Worm (Caenorhabditis elegans) whole organism, L1 larva: ENCODE results near the gene fbxa-137.

ENCODE experiments used
- C34B4.2 ChIP-seq: sonication (generic microtip); optimal IDR thresholded peaks from 2 replicates; lab custom pipeline; 2017; ENCODE audit warnings: mild to moderate bottlenecking, missing genetic modification characterization, missing compliant biosample characterization
- Y116A8C.19 ChIP-seq: sonication (generic microtip); optimal IDR thresholded peaks from 2 replicates; lab custom pipeline; 2016; ENCODE audit warnings: missing compliant biosample characterization, missing genetic modification characterization, borderline replicate concordance
- aha-1 ChIP-seq: fragments of 150-350 bp; optimal IDR thresholded peaks from 2 replicates; lab custom pipeline; 2014; ENCODE audit warnings: missing biosample characterization, missing genetic modification characterization
- alr-1 ChIP-seq: fragments of 200-800 bp; sonication (Bioruptor generic); optimal IDR thresholded peaks from 2 replicates; lab custom pipeline; 2018; ENCODE audit warnings: borderline replicate concordance, mild to moderate bottlenecking, missing genetic modification characterization, missing compliant biosample characterization
- aly-2 ChIP-seq: fragments of 150-350 bp; optimal IDR thresholded peaks from 2 replicates; lab custom pipeline; 2014; ENCODE audit warnings: missing biosample characterization, missing genetic modification characterization
- blmp-1 ChIP-seq: fragments of 150-350 bp; optimal IDR thresholded peaks from 2 replicates; lab custom pipeline; 2014; ENCODE audit warnings: missing biosample characterization, missing genetic modification characterization
- ceh-63 ChIP-seq: fragments of 200-800 bp; sonication (Bioruptor generic); optimal IDR thresholded peaks from 2 replicates; lab custom pipeline; 2018; ENCODE audit warnings: mild to moderate bottlenecking, missing genetic modification characterization, missing compliant biosample characterization
- ceh-8 ChIP-seq: fragments of 200-800 bp; sonication (Bioruptor generic); optimal IDR thresholded peaks from 2 replicates; lab custom pipeline; 2018; ENCODE audit warnings: mild to moderate bottlenecking, missing genetic modification characterization, moderate library complexity, missing compliant biosample characterization
- ceh-82 ChIP-seq, 3 experiments: fragments of 150-350 bp in 1 of 3; sonication (generic microtip) in 2 of 3; optimal IDR thresholded peaks; 2 replicates each; lab custom pipeline; 2014 to 2017; ENCODE audit warnings: missing biosample characterization in 3 of 3, missing genetic modification characterization in 3 of 3
- ceh-88 ChIP-seq: fragments of 200-800 bp; sonication (Bioruptor generic); IDR thresholded peaks from 2 replicates; pipeline ENCODE4 v1.3.6; 2022; ENCODE audit warnings: missing genetic modification characterization, missing compliant biosample characterization
- ceh-90 ChIP-seq: sonication (generic microtip); optimal IDR thresholded peaks from 2 replicates; lab custom pipeline; 2016; ENCODE audit warnings: missing genetic modification characterization, missing compliant biosample characterization
- ces-1 ChIP-seq: fragments of 150-350 bp; optimal IDR thresholded peaks from 2 replicates; lab custom pipeline; 2014; ENCODE audit warnings: missing biosample characterization, missing genetic modification reagents, missing genetic modification characterization
- dpl-1 ChIP-seq, 3 experiments: fragments of 150-350 bp in 2 of 3; sonication (generic microtip) in 1 of 3; optimal IDR thresholded peaks; 2 replicates each; lab custom pipeline; 2014 to 2017; ENCODE audit warnings: missing biosample characterization in 3 of 3, missing genetic modification characterization in 3 of 3, missing genetic modification reagents in 3 of 3
- dsc-1 ChIP-seq: sonication (generic microtip); optimal IDR thresholded peaks from 2 replicates; lab custom pipeline; 2016; ENCODE audit warnings: mild to moderate bottlenecking, missing genetic modification characterization, missing compliant biosample characterization
- efl-1 ChIP-seq, 4 experiments: fragments of 150-350 bp; optimal IDR thresholded peaks in 3 of 4; peaks in 1 of 4; 1 replicate in 1 of 4; 2 replicates in 3 of 4; lab custom pipeline; 2014; ENCODE audit warnings: missing biosample characterization in 2 of 4, missing genetic modification characterization in 2 of 4, missing genetic modification reagents in 2 of 4
- egl-13 ChIP-seq: sonication (generic microtip); optimal IDR thresholded peaks from 2 replicates; lab custom pipeline; 2016; ENCODE audit warnings: missing genotype, missing genetic modification reagents, missing genetic modification characterization, missing compliant biosample characterization
- fkh-4 ChIP-seq: sonication (generic microtip); optimal IDR thresholded peaks from 2 replicates; lab custom pipeline; 2016; ENCODE audit warnings: missing compliant biosample characterization, missing genetic modification characterization, borderline replicate concordance
- fkh-8 ChIP-seq: sonication (generic microtip); optimal IDR thresholded peaks from 2 replicates; lab custom pipeline; 2016; ENCODE audit warnings: mild to moderate bottlenecking, missing genetic modification characterization, missing compliant biosample characterization
- hlh-17 ChIP-seq: fragments of 200-800 bp; sonication (Bioruptor generic); optimal IDR thresholded peaks from 2 replicates; lab custom pipeline; 2018; ENCODE audit warnings: missing genetic modification characterization, mild to moderate bottlenecking, missing compliant biosample characterization, moderate library complexity, borderline replicate concordance
- hpl-2 ChIP-seq: fragments of 150-350 bp; optimal IDR thresholded peaks from 2 replicates; lab custom pipeline; 2014; ENCODE audit warnings: missing biosample characterization, missing genetic modification reagents, missing genetic modification characterization
- irx-1 ChIP-seq: sonication (generic microtip); optimal IDR thresholded peaks from 2 replicates; lab custom pipeline; 2016; ENCODE audit warnings: missing genetic modification characterization, missing compliant biosample characterization
- isw-1 ChIP-seq: fragments of 200-800 bp; sonication (Bioruptor generic); IDR thresholded peaks from 2 replicates; pipeline ENCODE4 v1.3.6; 2022; ENCODE audit warnings: missing genetic modification characterization, missing compliant biosample characterization
- lin-13 ChIP-seq: fragments of 150-350 bp; optimal IDR thresholded peaks from 2 replicates; lab custom pipeline; 2014; ENCODE audit warnings: missing biosample characterization, missing genetic modification reagents, missing genetic modification characterization
- lin-14 ChIP-seq: fragments of 200-800 bp; sonication (Bioruptor generic); optimal IDR thresholded peaks from 2 replicates; lab custom pipeline; 2018; ENCODE audit warnings: mild to moderate bottlenecking, missing genetic modification characterization, moderate library complexity, missing compliant biosample characterization
- lsy-2 ChIP-seq, 2 experiments: fragments of 150-350 bp; optimal IDR thresholded peaks; 2 replicates each; lab custom pipeline; 2014; ENCODE audit warnings: missing biosample characterization in 2 of 2, missing genetic modification characterization in 2 of 2
- mab-9 ChIP-seq: fragments of 200-800 bp; sonication (Bioruptor generic); IDR thresholded peaks from 2 replicates; pipeline ENCODE4 v1.3.6; 2022; ENCODE audit warnings: missing genetic modification reagents, missing genetic modification characterization, missing compliant biosample characterization
- mef-2 ChIP-seq: fragments of 150-350 bp; optimal IDR thresholded peaks from 2 replicates; lab custom pipeline; 2014; ENCODE audit warnings: missing biosample characterization, missing genetic modification characterization
- nhr-12 ChIP-seq: sonication (generic microtip); optimal IDR thresholded peaks from 2 replicates; lab custom pipeline; 2017; ENCODE audit warnings: missing biosample characterization, missing genetic modification characterization
- nhr-19 ChIP-seq: fragments of 200-800 bp; sonication (Bioruptor generic); conservative IDR thresholded peaks from 2 replicates; pipeline ENCODE4 v1.3.6; 2022; ENCODE audit warnings: missing genetic modification characterization, missing compliant biosample characterization
- nhr-20 ChIP-seq: sonication (generic microtip); optimal IDR thresholded peaks from 2 replicates; lab custom pipeline; 2016; ENCODE audit warnings: mild to moderate bottlenecking, missing genetic modification characterization, missing compliant biosample characterization
- nhr-28 ChIP-seq: fragments of 150-350 bp; optimal IDR thresholded peaks from 2 replicates; lab custom pipeline; 2014; ENCODE audit warnings: missing biosample characterization, missing genetic modification characterization
- nhr-71 ChIP-seq: sonication (generic microtip); optimal IDR thresholded peaks from 2 replicates; lab custom pipeline; 2016; ENCODE audit warnings: mild to moderate bottlenecking, missing genetic modification characterization, moderate library complexity, missing compliant biosample characterization
- nhr-76 ChIP-seq: sonication (generic microtip); optimal IDR thresholded peaks from 2 replicates; lab custom pipeline; 2017; ENCODE audit warnings: missing biosample characterization, missing genetic modification characterization
- nhr-84 ChIP-seq: sonication (generic microtip); optimal IDR thresholded peaks from 2 replicates; lab custom pipeline; 2017; ENCODE audit warnings: missing biosample characterization, missing genetic modification characterization
- nhr-90 ChIP-seq: sonication (generic microtip); optimal IDR thresholded peaks from 2 replicates; lab custom pipeline; 2016; ENCODE audit warnings: mild to moderate bottlenecking, missing genetic modification characterization, missing compliant biosample characterization; ENCODE audit not compliant: poor library complexity
- pqm-1 ChIP-seq: sonication (generic microtip); optimal IDR thresholded peaks from 3 replicates; lab custom pipeline; 2017; ENCODE audit warnings: missing biosample characterization, missing genetic modification characterization
- sup-37 ChIP-seq: fragments of 200-800 bp; sonication (Bioruptor generic); optimal IDR thresholded peaks from 2 replicates; lab custom pipeline; 2018; ENCODE audit warnings: mild to moderate bottlenecking, missing genetic modification characterization, missing compliant biosample characterization
- swsn-7 ChIP-seq: sonication (generic microtip); optimal IDR thresholded peaks from 2 replicates; lab custom pipeline; 2016; ENCODE audit warnings: missing genetic modification characterization, missing compliant biosample characterization
- tbx-2 ChIP-seq: sonication (generic microtip); optimal IDR thresholded peaks from 2 replicates; lab custom pipeline; 2016; ENCODE audit warnings: missing genetic modification characterization, missing compliant biosample characterization
- unc-130 ChIP-seq: fragments of 150-350 bp; optimal IDR thresholded peaks from 2 replicates; lab custom pipeline; 2017; ENCODE audit warnings: missing biosample characterization, missing genetic modification characterization, inconsistent platforms
- unc-30 ChIP-seq: sonication (generic microtip); optimal IDR thresholded peaks from 2 replicates; lab custom pipeline; 2017; ENCODE audit warnings: missing biosample characterization, missing genetic modification characterization
- unc-62 ChIP-seq: fragments of 150-350 bp; optimal IDR thresholded peaks from 2 replicates; lab custom pipeline; 2014; ENCODE audit warnings: missing biosample characterization, missing genetic modification reagents, missing genetic modification characterization
- unc-98 ChIP-seq: fragments of 200-800 bp; sonication (Bioruptor generic); IDR thresholded peaks from 2 replicates; pipeline ENCODE4 v1.3.6; 2022; ENCODE audit warnings: missing genetic modification characterization, missing compliant biosample characterization
- zip-4 ChIP-seq: fragments of 200-800 bp; sonication (Bioruptor generic); optimal IDR thresholded peaks from 2 replicates; lab custom pipeline; 2018; ENCODE audit warnings: mild to moderate bottlenecking, missing genetic modification characterization, moderate library complexity, missing compliant biosample characterization

Gene fbxa-137

DNA sequence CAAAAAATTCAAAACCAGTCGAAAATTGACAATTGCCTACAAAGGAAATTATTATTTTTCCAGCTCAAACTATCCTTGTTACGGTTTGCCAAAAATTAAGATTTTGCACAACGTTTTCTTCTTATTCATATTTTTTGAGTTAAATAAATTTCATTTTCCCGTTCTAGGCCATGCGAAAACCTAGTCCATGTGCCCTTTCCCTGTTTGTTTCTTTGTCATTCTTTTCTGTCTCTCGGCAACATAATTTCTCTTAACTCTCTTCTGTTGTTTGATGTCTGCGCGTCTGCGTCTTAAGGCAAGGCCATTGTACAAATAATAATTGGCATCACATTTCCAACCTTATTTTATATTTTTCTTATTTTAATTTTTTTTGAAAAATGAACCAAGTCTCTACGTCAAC is 2.9 kb downstream of the fbxa-137 start, which contains the start of gene nhr-228 (continued):
- TF ChIP-seq Y116A8C.19 (tag; lab: Kevin White, UChicago), result no peak
- peak; percentile 79 for TF ChIP-seq blmp-1
- peak; percentile 30 for TF ChIP-seq irx-1 (tag; lab: Kevin White, UChicago)
- no peak for TF ChIP-seq ceh-90 (tag; lab: Kevin White, UChicago)
- peak; percentile 37 for TF ChIP-seq unc-130 (tag; lab: Kevin White, UChicago)
- TF ChIP-seq nhr-71 (tag; lab: Kevin White, UChicago), result peak; percentile 63
- peak in 1 of 3 experiments; percentile 50 for TF ChIP-seq ceh-82 (tag; optimal IDR thresholded peaks at IDR 0.05; lab: Kevin White, UChicago)
- no peak for TF ChIP-seq alr-1
- TF ChIP-seq aha-1 (tag; lab: Kevin White, UChicago), result no peak
- no peak for TF ChIP-seq ceh-88 (GFP tag; lab: Robert Waterston, UW)
- TF ChIP-seq unc-98 (GFP tag; lab: Robert Waterston, UW), result no peak
- no peak for TF ChIP-seq zip-4 (GFP tag; lab: Kevin White, UChicago)
- TF ChIP-seq C34B4.2 (tag; lab: Kevin White, UChicago), result no peak
- peak; percentile 23 for TF ChIP-seq swsn-7 (tag; lab: Kevin White, UChicago)
- TF ChIP-seq sup-37 (GFP tag; lab: Kevin White, UChicago), result no peak
- no peak for TF ChIP-seq ceh-8 (GFP tag; lab: Kevin White, UChicago)
- TF ChIP-seq tbx-2 (tag; lab: Kevin White, UChicago), result peak; percentile 30
- TF ChIP-seq lsy-2 (tag; optimal IDR thresholded peaks at IDR 0.05; lab: Kevin White, UChicago), result peak; percentile 29 to 73
- no peak for TF ChIP-seq mef-2 (tag; lab: Kevin White, UChicago)
- no peak for TF ChIP-seq hlh-17 (GFP tag; lab: Kevin White, UChicago)
- no peak for TF ChIP-seq nhr-28
- TF ChIP-seq nhr-12 (tag; lab: Kevin White, UChicago), result no peak
- peak; percentile 10 for TF ChIP-seq nhr-90 (tag; lab: Kevin White, UChicago)
- no peak for TF ChIP-seq nhr-19 (GFP tag; lab: Robert Waterston, UW)
- no peak for TF ChIP-seq dsc-1 (tag; lab: Kevin White, UChicago)
- no peak for TF ChIP-seq egl-13 (tag; lab: Kevin White, UChicago)
- TF ChIP-seq nhr-84 (tag; lab: Kevin White, UChicago), result no peak
- no peak for TF ChIP-seq pqm-1 (tag; lab: Kevin White, UChicago)
- TF ChIP-seq mab-9 (GFP tag; lab: Robert Waterston, UW), result no peak
- TF ChIP-seq unc-30 (tag; lab: Kevin White, UChicago), result no peak
- TF ChIP-seq, all 84 proteins: peak for 25

DNA sequence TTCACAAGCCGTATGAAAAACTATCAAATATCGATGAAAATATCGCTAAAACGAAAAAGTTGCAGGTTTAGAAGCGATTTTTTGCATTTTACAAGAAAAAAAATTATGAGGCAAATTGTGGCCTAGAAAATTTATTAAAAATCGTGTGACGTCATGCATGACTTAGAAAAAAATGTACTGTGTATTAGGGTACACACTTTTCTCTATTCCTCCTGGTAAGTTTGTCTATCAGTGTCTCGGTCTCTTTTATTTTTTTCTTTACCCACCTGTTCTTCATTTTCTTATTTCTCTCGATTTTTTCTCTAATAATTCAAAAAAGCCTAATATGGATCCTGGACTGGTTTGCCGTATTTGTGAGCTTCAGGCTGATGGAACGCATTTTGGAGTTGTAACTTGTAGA is 6.5 kb downstream of the fbxa-137 start, which contains the start of gene nhr-227:
Gene nhr-227 (plus strand): TSS at position 326 of the 400 bp plus-strand sequence.
- TF ChIP-seq hlh-17 (GFP tag; lab: Kevin White, UChicago) (no peak), ceh-82 (tag; optimal IDR thresholded peaks at IDR 0.05; lab: Kevin White, UChicago) (no peak), efl-1 (optimal IDR thresholded peaks at IDR 0.05; lab: Kevin White, UChicago) (no peak), efl-1 (GFP tag; optimal IDR thresholded peaks at IDR 0.05 in 1 of 2; lab: Kevin White, UChicago) (peak in 1 of 2 experiments; percentile 89)
- TF ChIP-seq, all 84 proteins: peak for 1

DNA sequence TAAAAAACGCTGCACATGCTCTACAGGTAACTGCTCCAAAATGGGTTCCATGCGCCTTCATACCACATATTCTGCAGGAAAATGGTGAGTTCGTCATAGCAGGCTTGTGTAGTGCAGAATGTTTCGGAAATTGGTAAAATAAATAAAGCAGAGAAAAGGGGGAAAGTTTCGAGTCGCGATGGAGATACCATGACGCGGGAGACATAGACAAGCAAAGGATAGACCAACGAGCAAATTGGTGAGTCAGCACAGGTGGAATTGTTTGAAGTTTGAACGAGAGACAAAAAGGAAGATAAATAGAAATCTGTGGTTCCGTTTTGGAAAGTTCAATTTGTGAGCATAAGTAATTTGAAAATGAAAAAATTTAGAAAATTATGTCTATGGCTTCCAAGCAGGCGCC is 11.7 kb downstream of the fbxa-137 start, which contains the start of gene nhr-225:
Gene nhr-225 (minus strand): TSS at position 146 of the 400 bp plus-strand sequence.
- TF ChIP-seq isw-1 (GFP tag; lab: Robert Waterston, UW) (no peak), hpl-2 (GFP tag; lab: Kevin White, UChicago) (no peak), fkh-8 (tag; lab: Kevin White, UChicago) (no peak), nhr-20 (no peak), sup-37 (GFP tag; lab: Kevin White, UChicago) (no peak), ceh-90 (tag; lab: Kevin White, UChicago) (no peak), mef-2 (tag; lab: Kevin White, UChicago) (no peak), ceh-63 (no peak), lsy-2 (tag; optimal IDR thresholded peaks at IDR 0.05; lab: Kevin White, UChicago) (no peak), unc-62 (GFP tag; lab: Kevin White, UChicago) (no peak), aly-2 (tag; lab: Kevin White, UChicago) (no peak), lin-13 (GFP tag; lab: Kevin White, UChicago) (no peak), ces-1 (GFP tag; lab: Kevin White, UChicago) (no peak), swsn-7 (tag; lab: Kevin White, UChicago) (no peak), lin-14 (GFP tag; lab: Kevin White, UChicago) (no peak), zip-4 (GFP tag; lab: Kevin White, UChicago) (no peak), dpl-1 (GFP tag; optimal IDR thresholded peaks at IDR 0.05; lab: Kevin White, UChicago) (no peak), unc-30 (tag; lab: Kevin White, UChicago) (no peak), fkh-4 (no peak), nhr-76 (tag; lab: Kevin White, UChicago) (no peak)
